Worm (Caenorhabditis elegans): Measurements from ENCODE around the gene C08B6.10.
A peak's percentile ranks its signal among the peaks of the same experiment; 100 is the strongest.

C08B6.10 gene

ce11 chrV:10112187-10112586 is 13.1 kb upstream of the C08B6.10 start, which contains the start of gene C08B6.3:
C08B6.3 (minus strand) TSS chrV:10112287.
- TF ChIP-seq nhr-77 (tag; optimal IDR thresholded peaks at IDR 0.05), result no peak
- no peak for TF ChIP-seq ces-1 (GFP tag; optimal IDR thresholded peaks at IDR 0.05)
- TF ChIP-seq ceh-63 (GFP tag; optimal IDR thresholded peaks at IDR 0.05), result no peak
- TF ChIP-seq nhr-237 (tag; optimal IDR thresholded peaks at IDR 0.05), result no peak
- no peak for TF ChIP-seq jun-1 (tag; optimal IDR thresholded peaks at IDR 0.05)
- TF ChIP-seq irx-1 (tag; optimal IDR thresholded peaks at IDR 0.05), result no peak
- no peak for TF ChIP-seq lsy-2 (tag; optimal IDR thresholded peaks at IDR 0.05)
- TF ChIP-seq nhr-76 (tag; optimal IDR thresholded peaks at IDR 0.05), result no peak
- no peak for TF ChIP-seq sptf-1 (tag; optimal IDR thresholded peaks at IDR 0.05)

ce11 chrV:10114329-10114728 is 11.0 kb upstream of the C08B6.10 start, which contains the start of gene cht-5:
cht-5 (plus strand) TSS chrV:10114629.
- TF ChIP-seq sox-4 (tag; optimal IDR thresholded peaks at IDR 0.05) (no peak), elt-2 (tag; optimal IDR thresholded peaks at IDR 0.05) (no peak), lin-35 (GFP tag; optimal IDR thresholded peaks at IDR 0.05) (no peak), lin-13 (GFP tag; optimal IDR thresholded peaks at IDR 0.05) (no peak), unc-30 (tag; optimal IDR thresholded peaks at IDR 0.05) (no peak), ceh-90 (tag; optimal IDR thresholded peaks at IDR 0.05) (no peak), nhr-11 (tag; optimal IDR thresholded peaks at IDR 0.05) (no peak), nhr-71 (tag; optimal IDR thresholded peaks at IDR 0.05) (no peak), nhr-237 (tag; optimal IDR thresholded peaks at IDR 0.05) (no peak), sptf-1 (tag; optimal IDR thresholded peaks at IDR 0.05) (no peak), aha-1 (tag; optimal IDR thresholded peaks at IDR 0.05) (no peak), isw-1 (GFP tag; IDR thresholded peaks at IDR 0.05) (no peak), nhr-85 (tag) (no peak), mef-2 (tag; optimal IDR thresholded peaks at IDR 0.05) (no peak), mdl-1 (tag; optimal IDR thresholded peaks at IDR 0.05) (no peak), lsy-2 (tag; optimal IDR thresholded peaks at IDR 0.05) (no peak), ztf-4 (tag; optimal IDR thresholded peaks at IDR 0.05) (no peak), nhr-77 (tag; optimal IDR thresholded peaks at IDR 0.05) (no peak), pqm-1 (tag; optimal IDR thresholded peaks at IDR 0.05) (no peak), hlh-4 (tag; optimal IDR thresholded peaks at IDR 0.05) (no peak)

- no peak for TF ChIP-seq nhr-84 (tag; optimal IDR thresholded peaks at IDR 0.05)
These were observed 7.8 kb upstream of the C08B6.10 start, which contains the start of gene C08B6.5 for ce11 chrV:10117465-10117864. C08B6.5 (plus strand) TSS chrV:10117765.

ce11 chrV:10120898-10121297 is 4.4 kb upstream of the C08B6.10 start, which contains the start of gene srxa-18:
srxa-18 (minus strand) TSS chrV:10120997.
- no peak for TF ChIP-seq efl-1 (optimal IDR thresholded peaks at IDR 0.05)
- TF ChIP-seq efl-1 (GFP tag; optimal IDR thresholded peaks at IDR 0.05 in 1 of 2), result peak in 1 of 2 experiments; percentile 90
- TF ChIP-seq unc-86 (tag; optimal IDR thresholded peaks at IDR 0.05), result no peak

ce11 chrV:10122670-10123069 is 2.6 kb upstream of the C08B6.10 start, which contains the start of gene srxa-19:
srxa-19 (minus strand) TSS chrV:10122770.
- no peak for TF ChIP-seq C34B4.2 (tag; optimal IDR thresholded peaks at IDR 0.05)
- no peak for TF ChIP-seq unc-130 (tag; optimal IDR thresholded peaks at IDR 0.05)
- TF ChIP-seq dpl-1 (GFP tag; optimal IDR thresholded peaks at IDR 0.05), result no peak
- TF ChIP-seq ceh-63 (GFP tag; optimal IDR thresholded peaks at IDR 0.05), result no peak
- TF ChIP-seq xbp-1 (tag; optimal IDR thresholded peaks at IDR 0.05), result no peak
- TF ChIP-seq ceh-88 (GFP tag; IDR thresholded peaks at IDR 0.05), result no peak
- no peak for TF ChIP-seq skn-1 (tag; optimal IDR thresholded peaks at IDR 0.05)
- no peak for TF ChIP-seq ces-1 (GFP tag; optimal IDR thresholded peaks at IDR 0.05)
- no peak for TF ChIP-seq unc-30 (tag; optimal IDR thresholded peaks at IDR 0.05)
- TF ChIP-seq nhr-47 (tag; optimal IDR thresholded peaks at IDR 0.05), result no peak
- no peak for TF ChIP-seq swsn-7 (tag; optimal IDR thresholded peaks at IDR 0.05)
- TF ChIP-seq elt-2 (tag; optimal IDR thresholded peaks at IDR 0.05), result no peak
- no peak for TF ChIP-seq aha-1 (tag; optimal IDR thresholded peaks at IDR 0.05)
- no peak for TF ChIP-seq nhr-84 (tag; optimal IDR thresholded peaks at IDR 0.05)
- TF ChIP-seq pax-3 (tag; optimal IDR thresholded peaks at IDR 0.05), result no peak
- TF ChIP-seq blmp-1 (tag; optimal IDR thresholded peaks at IDR 0.05), result no peak

Measured in whole organism, L1 larva.